Worm (Caenorhabditis elegans) whole organism, late embryonic: ENCODE measurements around the gene coh-4.

Source experiments
- C08G9.2 ChIP-seq: sonication (generic microtip); optimal IDR thresholded peaks from 2 replicates; lab custom pipeline; 2016; ENCODE audit warnings: mild to moderate bottlenecking, missing genetic modification characterization, moderate library complexity, missing compliant biosample characterization
- ceh-9 ChIP-seq: sonication (generic microtip); optimal IDR thresholded peaks from 2 replicates; lab custom pipeline; 2016; ENCODE audit warnings: mild to moderate bottlenecking, missing genetic modification characterization, inconsistent platforms, missing compliant biosample characterization
- ets-4 ChIP-seq: sonication (generic microtip); optimal IDR thresholded peaks from 2 replicates; lab custom pipeline; 2016; ENCODE audit warnings: missing genetic modification characterization, missing compliant biosample characterization
- eyg-1 ChIP-seq: sonication (generic microtip); optimal IDR thresholded peaks from 2 replicates; lab custom pipeline; 2016; ENCODE audit warnings: missing genotype, missing genetic modification characterization, missing compliant biosample characterization
- hlh-6 ChIP-seq: sonication (generic microtip); optimal IDR thresholded peaks from 2 replicates; lab custom pipeline; 2016; ENCODE audit warnings: missing genotype, missing genetic modification characterization, missing compliant biosample characterization
- odd-2 ChIP-seq: sonication (generic microtip); optimal IDR thresholded peaks from 2 replicates; lab custom pipeline; 2017; ENCODE audit warnings: antibody characterized with exemption, mild to moderate bottlenecking, missing genetic modification characterization, missing compliant biosample characterization
- pqm-1 ChIP-seq: sonication (generic microtip); optimal IDR thresholded peaks from 2 replicates; lab custom pipeline; 2016; ENCODE audit warnings: missing genetic modification characterization, missing compliant biosample characterization
- syd-9 ChIP-seq: sonication (generic microtip); optimal IDR thresholded peaks from 2 replicates; lab custom pipeline; 2016; ENCODE audit warnings: mild to moderate bottlenecking, missing genetic modification characterization, moderate library complexity, missing compliant biosample characterization

ce11 chrV:4187144-4187485, 11.7 kb upstream of the coh-4 start, which contains the start of gene nhr-114:
- TF ChIP-seq ceh-9 (tag; lab: Kevin White, UChicago) = no peak
- no peak for TF ChIP-seq C08G9.2 (tag; lab: Kevin White, UChicago)
- no peak for TF ChIP-seq ets-4 (tag; lab: Kevin White, UChicago)
- no peak for TF ChIP-seq odd-2 (tag; lab: Kevin White, UChicago)
- no peak for TF ChIP-seq hlh-6 (tag; lab: Kevin White, UChicago)
- no peak for TF ChIP-seq syd-9
- no peak for TF ChIP-seq pqm-1 (tag; lab: Kevin White, UChicago)
- TF ChIP-seq eyg-1 = no peak
